Worm (Caenorhabditis elegans): ENCODE data around the gene W01B6.6.
A peak's percentile ranks its signal among the peaks of the same experiment; 100 is the strongest.

ce11 chrIV:10060795-10061194 lies 20.1 kb upstream of the W01B6.6 start:
- no peak for TF ChIP-seq nhr-11 (tag; optimal IDR thresholded peaks at IDR 0.05)
- no peak for TF ChIP-seq ztf-11 (tag; optimal IDR thresholded peaks at IDR 0.05)
- peak; percentile 57 for TF ChIP-seq fos-1 (tag; optimal IDR thresholded peaks at IDR 0.05)
- TF ChIP-seq unc-39 (tag; optimal IDR thresholded peaks at IDR 0.05): no peak
- no peak for TF ChIP-seq dmd-4 (tag; optimal IDR thresholded peaks at IDR 0.05)
- TF ChIP-seq egl-27 (tag; optimal IDR thresholded peaks at IDR 0.05): no peak
- no peak for TF ChIP-seq Y55F3AM.14 (GFP tag; optimal IDR thresholded peaks at IDR 0.05)
- no peak for TF ChIP-seq snpc-4 (tag; optimal IDR thresholded peaks at IDR 0.05)
- TF ChIP-seq alr-1 (tag; optimal IDR thresholded peaks at IDR 0.05): no peak
- TF ChIP-seq nhr-237 (tag; optimal IDR thresholded peaks at IDR 0.05): no peak
- TF ChIP-seq mdl-1 (tag; optimal IDR thresholded peaks at IDR 0.05): no peak
- no peak for TF ChIP-seq F13H6.1 (tag; optimal IDR thresholded peaks at IDR 0.05)
- no peak for TF ChIP-seq unc-62 (GFP tag; optimal IDR thresholded peaks at IDR 0.05)
- TF ChIP-seq gmeb-1 (tag; optimal IDR thresholded peaks at IDR 0.05): no peak

All from whole organism, L2 larva.